Fruit fly (Drosophila melanogaster) whole organism, embryonic: ENCODE measurements around the gene AstA-R1.

Experiments used
- Antp ChIP-seq: fragments of 200-800 bp; sonication (Bioruptor generic); optimal IDR thresholded peaks from 3 replicates; lab custom pipeline; 2016; ENCODE audit warnings: missing biosample characterization, missing genetic modification characterization
- Atf3 ChIP-seq: fragments of 200-800 bp; sonication (Bioruptor generic); optimal IDR thresholded peaks from 3 replicates; lab custom pipeline; 2016; ENCODE audit warnings: missing biosample characterization, missing genetic modification characterization
- B-H1 ChIP-seq: fragments of 200-800 bp; sonication (Bioruptor generic); IDR thresholded peaks from 3 replicates; pipeline ENCODE4 v1.3.6; 2022; ENCODE audit warnings: missing biosample characterization, missing genetic modification characterization
- B-H2 ChIP-seq: fragments of 200-800 bp; sonication (Bioruptor generic); optimal IDR thresholded peaks from 2 replicates; lab custom pipeline; 2018; ENCODE audit warnings: missing biosample characterization, mild to moderate bottlenecking, missing genetic modification characterization
- Bteb2 ChIP-seq: fragments of 200-800 bp; sonication (Bioruptor generic); optimal IDR thresholded peaks from 2 replicates; lab custom pipeline; 2016; ENCODE audit warnings: missing biosample characterization, missing genetic modification characterization
- CG10274 ChIP-seq: fragments of 200-800 bp; sonication (Bioruptor generic); optimal IDR thresholded peaks from 3 replicates; lab custom pipeline; 2017; ENCODE audit warnings: missing biosample characterization, mild to moderate bottlenecking, missing genetic modification characterization
- CG11247 ChIP-seq: fragments of 200-800 bp; sonication (Bioruptor generic); IDR thresholded peaks from 2 replicates; pipeline ENCODE4 v1.3.6; 2022; ENCODE audit warnings: missing biosample characterization, missing genetic modification characterization
- CG11696 ChIP-seq: fragments of 200-800 bp; sonication (Bioruptor generic); IDR thresholded peaks from 2 replicates; pipeline ENCODE4 v1.3.6; 2022; ENCODE audit warnings: missing biosample characterization, missing genetic modification characterization
- CG12236 ChIP-seq: fragments of 200-800 bp; sonication (Bioruptor generic); optimal IDR thresholded peaks from 2 replicates; lab custom pipeline; 2016; ENCODE audit warnings: missing biosample characterization, missing genetic modification characterization
- CG12391 ChIP-seq: fragments of 200-800 bp; sonication (Bioruptor generic); optimal IDR thresholded peaks from 3 replicates; lab custom pipeline; 2018; ENCODE audit warnings: missing biosample characterization, mild to moderate bottlenecking, missing genetic modification characterization, moderate library complexity
- CG13424 ChIP-seq: fragments of 200-800 bp; sonication (Bioruptor generic); optimal IDR thresholded peaks from 2 replicates; lab custom pipeline; 2019; ENCODE audit warnings: missing biosample characterization, mild to moderate bottlenecking, missing genetic modification characterization, moderate library complexity
- CG15696 ChIP-seq: fragments of 200-800 bp; sonication (Bioruptor generic); optimal IDR thresholded peaks from 2 replicates; lab custom pipeline; 2019; ENCODE audit warnings: missing biosample characterization, mild to moderate bottlenecking, missing genetic modification characterization, moderate library complexity
- CG17359 ChIP-seq: fragments of 200-800 bp; sonication (Bioruptor generic); optimal IDR thresholded peaks from 3 replicates; lab custom pipeline; 2018; ENCODE audit warnings: missing biosample characterization, mild to moderate bottlenecking, missing genetic modification characterization, moderate library complexity
- CG1792 ChIP-seq: fragments of 200-800 bp; sonication (Bioruptor generic); optimal IDR thresholded peaks from 2 replicates; lab custom pipeline; 2016; ENCODE audit warnings: missing biosample characterization, missing genetic modification characterization
- CG1832 ChIP-seq: fragments of 200-800 bp; sonication (Bioruptor generic); optimal IDR thresholded peaks from 2 replicates; lab custom pipeline; 2017; ENCODE audit warnings: missing biosample characterization, mild to moderate bottlenecking, missing genetic modification characterization, inconsistent platforms
- CG18476 ChIP-seq: fragments of 200-800 bp; sonication (Bioruptor generic); optimal IDR thresholded peaks from 2 replicates; lab custom pipeline; 2016; ENCODE audit warnings: missing biosample characterization, mild to moderate bottlenecking, missing genetic modification characterization
- CG34376 ChIP-seq: fragments of 200-800 bp; sonication (Bioruptor generic); optimal IDR thresholded peaks from 2 replicates; lab custom pipeline; 2018; ENCODE audit warnings: missing biosample characterization, mild to moderate bottlenecking, missing genetic modification characterization
- CG4707 ChIP-seq: fragments of 200-800 bp; sonication (Bioruptor generic); optimal IDR thresholded peaks from 2 replicates; lab custom pipeline; 2018; ENCODE audit warnings: missing biosample characterization, mild to moderate bottlenecking, missing genetic modification characterization, moderate library complexity
- CG6175 ChIP-seq: fragments of 200-800 bp; sonication (Bioruptor generic); IDR thresholded peaks from 3 replicates; pipeline ENCODE4 v1.3.6; 2022; ENCODE audit warnings: missing biosample characterization, missing genetic modification characterization
- CG7271 ChIP-seq: fragments of 200-800 bp; sonication (Bioruptor generic); optimal IDR thresholded peaks from 2 replicates; lab custom pipeline; 2018; ENCODE audit warnings: missing biosample characterization, mild to moderate bottlenecking, missing genetic modification characterization, moderate library complexity
- CG8478 ChIP-seq: fragments of >200 bp; optimal IDR thresholded peaks from 2 replicates; lab custom pipeline; 2018
- CrebB ChIP-seq: fragments of 200-800 bp; sonication (Bioruptor generic); optimal IDR thresholded peaks from 3 replicates; lab custom pipeline; 2018; ENCODE audit warnings: missing biosample characterization, mild to moderate bottlenecking, missing genetic modification characterization
- D ChIP-seq, 2 experiments: fragments of 200-800 bp in 1 of 2; fragments of >200 bp in 1 of 2; sonication (Bioruptor generic) in 1 of 2; optimal IDR thresholded peaks; 2 replicates in 1 of 2; 3 replicates in 1 of 2; lab custom pipeline; 2017; ENCODE audit warnings: mild to moderate bottlenecking in 1 of 2, missing biosample characterization in 1 of 2, missing genetic modification characterization in 1 of 2, missing genetic modification reagents in 1 of 2
- Deaf1 ChIP-seq: fragments of 200-800 bp; optimal IDR thresholded peaks from 3 replicates; lab custom pipeline; 2019; ENCODE audit warnings: missing biosample characterization, mild to moderate bottlenecking, missing genetic modification characterization, moderate library complexity
- H2.0 ChIP-seq: fragments of 200-800 bp; sonication (Bioruptor generic); IDR thresholded peaks from 2 replicates; pipeline ENCODE4 v1.3.6; 2022; ENCODE audit warnings: missing biosample characterization, missing genetic modification characterization
- Jarid2 ChIP-seq: fragments of 200-800 bp; sonication (Bioruptor generic); optimal IDR thresholded peaks from 3 replicates; lab custom pipeline; 2017; ENCODE audit warnings: mild to moderate bottlenecking, missing biosample characterization, missing genetic modification reagents, missing genetic modification characterization
- NfI ChIP-seq: fragments of 200-800 bp; sonication (Bioruptor generic); optimal IDR thresholded peaks from 3 replicates; lab custom pipeline; 2018; ENCODE audit warnings: missing biosample characterization, mild to moderate bottlenecking, missing genetic modification characterization, moderate library complexity
- Oaz ChIP-seq: fragments of 200-800 bp; sonication (Bioruptor generic); IDR thresholded peaks from 2 replicates; pipeline ENCODE4 v1.3.6; 2022; ENCODE audit warnings: missing biosample characterization, missing genetic modification characterization
- Spps ChIP-seq: fragments of 200-800 bp; sonication (Bioruptor generic); optimal IDR thresholded peaks from 2 replicates; lab custom pipeline; 2018; ENCODE audit warnings: missing biosample characterization, mild to moderate bottlenecking, missing genetic modification characterization
- abd-A ChIP-seq: fragments of 200-800 bp; sonication (Bioruptor generic); optimal IDR thresholded peaks from 3 replicates; lab custom pipeline; 2019; ENCODE audit warnings: missing biosample characterization, mild to moderate bottlenecking, missing genetic modification characterization, moderate library complexity
- ap ChIP-seq: fragments of 200-800 bp; sonication (Bioruptor generic); IDR thresholded peaks from 2 replicates; pipeline ENCODE4 v1.3.6; 2022; ENCODE audit warnings: missing biosample characterization, missing genetic modification characterization
- bowl ChIP-seq: fragments of 200-800 bp; sonication (Bioruptor generic); IDR thresholded peaks from 2 replicates; pipeline ENCODE4 v1.3.6; 2022; ENCODE audit warnings: missing biosample characterization, missing genetic modification characterization
- btn ChIP-seq: fragments of 200-800 bp; sonication (Bioruptor generic); optimal IDR thresholded peaks from 2 replicates; lab custom pipeline; 2016; ENCODE audit warnings: missing biosample characterization, missing genetic modification characterization
- croc ChIP-seq: fragments of 200-800 bp; sonication (Bioruptor generic); conservative IDR thresholded peaks from 3 replicates; pipeline ENCODE4 v1.3.6; 2022; ENCODE audit warnings: missing biosample characterization, missing genetic modification characterization
- crol ChIP-seq: fragments of 200-800 bp; sonication (Bioruptor generic); IDR thresholded peaks from 2 replicates; pipeline ENCODE4 v1.3.6; 2022; ENCODE audit warnings: missing biosample characterization, missing genetic modification characterization
- eve ChIP-seq, 2 experiments: fragments of >200 bp; optimal IDR thresholded peaks; 2 replicates each; lab custom pipeline; 2017; ENCODE audit warnings: missing biosample characterization in 2 of 2, missing genetic modification characterization in 2 of 2
- fu2 ChIP-seq: fragments of 200-800 bp; sonication (Bioruptor generic); optimal IDR thresholded peaks from 2 replicates; lab custom pipeline; 2016; ENCODE audit warnings: missing biosample characterization, missing genetic modification characterization
- gsb-n ChIP-seq: fragments of 200-800 bp; sonication (Bioruptor generic); optimal IDR thresholded peaks from 3 replicates; lab custom pipeline; 2018; ENCODE audit warnings: missing biosample characterization, mild to moderate bottlenecking, missing genetic modification characterization
- gt ChIP-seq: fragments of 200-800 bp; sonication (Bioruptor generic); IDR thresholded peaks from 2 replicates; pipeline ENCODE4 v1.3.6; 2022; ENCODE audit warnings: missing biosample characterization, missing genetic modification characterization
- hbn ChIP-seq: fragments of 200-800 bp; sonication (Bioruptor generic); IDR thresholded peaks from 2 replicates; pipeline ENCODE4 v1.3.6; 2022; ENCODE audit warnings: missing biosample characterization, missing genetic modification characterization; ENCODE audit not compliant: partially characterized antibody
- kah ChIP-seq: fragments of 200-800 bp; sonication (Bioruptor generic); optimal IDR thresholded peaks from 2 replicates; lab custom pipeline; 2018; ENCODE audit warnings: missing biosample characterization, mild to moderate bottlenecking, missing genetic modification characterization
- kni ChIP-seq: fragments of 200-800 bp; sonication (Bioruptor generic); optimal IDR thresholded peaks from 3 replicates; lab custom pipeline; 2017; ENCODE audit warnings: mild to moderate bottlenecking, missing biosample characterization, missing genetic modification reagents, missing genetic modification characterization
- lab ChIP-seq: fragments of 200-800 bp; sonication (Bioruptor generic); optimal IDR thresholded peaks from 3 replicates; lab custom pipeline; 2017; ENCODE audit warnings: missing biosample characterization, missing genetic modification characterization, mild to moderate bottlenecking, moderate library complexity, missing genetic modification reagents
- mirr ChIP-seq: fragments of 200-800 bp; sonication (Bioruptor generic); optimal IDR thresholded peaks from 3 replicates; lab custom pipeline; 2018; ENCODE audit warnings: missing biosample characterization, mild to moderate bottlenecking, missing genetic modification characterization
- pnt ChIP-seq: fragments of 200-800 bp; sonication (Bioruptor generic); optimal IDR thresholded peaks from 3 replicates; lab custom pipeline; 2016; ENCODE audit warnings: missing biosample characterization, missing genetic modification characterization
- sob ChIP-seq: fragments of 200-800 bp; sonication (Bioruptor generic); IDR thresholded peaks from 2 replicates; pipeline ENCODE4 v1.3.6; 2022; ENCODE audit warnings: missing biosample characterization, missing genetic modification characterization
- tio ChIP-seq: fragments of 200-800 bp; sonication (Bioruptor generic); optimal IDR thresholded peaks from 2 replicates; lab custom pipeline; 2017; ENCODE audit warnings: missing biosample characterization, missing genetic modification characterization, inconsistent platforms
- zfh2 ChIP-seq: fragments of 200-800 bp; sonication (Bioruptor generic); optimal IDR thresholded peaks from 2 replicates; lab custom pipeline; 2016; ENCODE audit warnings: missing biosample characterization, missing genetic modification characterization

AstA-R1 gene

dm6 chrX:3691623-3692553, 117.6 kb downstream of the AstA-R1 start (continued):
- peak; percentile 7 for TF ChIP-seq CG1832 (GFP tag; lab: Kevin White, UChicago)
- peak; percentile 79 for TF ChIP-seq CG12391
- peak; percentile 35 for TF ChIP-seq Deaf1 (tag; lab: Kevin White, UChicago)
- TF ChIP-seq CG11247 (GFP tag; lab: Robert Waterston, UW): peak; percentile 71
- peak; percentile 44 for TF ChIP-seq zfh2 (GFP tag; lab: Kevin White, UChicago)
- TF ChIP-seq Spps: peak; percentile 38
- peak; percentile 72 for TF ChIP-seq sob
- TF ChIP-seq CG12236: peak; percentile 52
- TF ChIP-seq kni (GFP tag; lab: Kevin White, UChicago): peak; percentile 78
- peak; percentile 66 for TF ChIP-seq croc (GFP tag; lab: Robert Waterston, UW)
- TF ChIP-seq B-H1 (GFP tag; lab: Robert Waterston, UW): peak; percentile 68
- TF ChIP-seq NfI (GFP tag; lab: Kevin White, UChicago): peak; percentile 79
- peak; percentile 45; the same call in 1 of the 2 replicates for TF ChIP-seq ap (GFP tag; lab: Robert Waterston, UW)
- peak; percentile 44 for TF ChIP-seq tio
- TF ChIP-seq CG4707 (GFP tag; lab: Kevin White, UChicago): peak; percentile 37
- no peak for TF ChIP-seq CG7271 (tag; lab: Kevin White, UChicago)
- TF ChIP-seq CG15696: peak; percentile 87
- peak; percentile 60 for TF ChIP-seq CG1792 (GFP tag; lab: Kevin White, UChicago)
- TF ChIP-seq gt (GFP tag; lab: Robert Waterston, UW): peak; percentile 51; the same call in 1 of the 2 replicates
- TF ChIP-seq gsb-n (tag; lab: Kevin White, UChicago): peak; percentile 78
- peak; percentile 81 for TF ChIP-seq CG13424
- peak in 1 of 2 experiments; percentile 84 for TF ChIP-seq eve (GFP tag; optimal IDR thresholded peaks at IDR 0.05; lab: Kevin White, UChicago)
- TF ChIP-seq crol: peak; percentile 95
- peak; percentile 38 for TF ChIP-seq Jarid2 (GFP tag; lab: Kevin White, UChicago)
- TF ChIP-seq CG8478: no peak
- peak; percentile 51 for TF ChIP-seq CrebB
- peak; percentile 81 for TF ChIP-seq kah
- TF ChIP-seq Oaz: no peak
- TF ChIP-seq H2.0 (GFP tag; lab: Robert Waterston, UW): peak; percentile 77
- peak; percentile 28 for TF ChIP-seq B-H2 (GFP tag; lab: Kevin White, UChicago)
- peak; percentile 28 for TF ChIP-seq mirr
- peak; percentile 81 for TF ChIP-seq CG17359 (tag; lab: Kevin White, UChicago)
- TF ChIP-seq CG34376: peak; percentile 35
- peak; percentile 80 for TF ChIP-seq Antp (GFP tag; lab: Kevin White, UChicago)
- peak; percentile 83 for TF ChIP-seq abd-A (tag; lab: Kevin White, UChicago)
- peak; percentile 47 for TF ChIP-seq CG18476 (GFP tag; lab: Kevin White, UChicago)
- TF ChIP-seq Bteb2: peak; percentile 37
- no peak for TF ChIP-seq D (optimal IDR thresholded peaks at IDR 0.05; lab: Kevin White, UChicago)
- peak; percentile 79 for TF ChIP-seq D (GFP tag; optimal IDR thresholded peaks at IDR 0.05; lab: Kevin White, UChicago)
- peak; percentile 86 for TF ChIP-seq lab
- TF ChIP-seq CG11696: peak; percentile 50; the same call in 1 of the 2 replicates
- TF ChIP-seq bowl (GFP tag; lab: Robert Waterston, UW): no peak
- TF ChIP-seq Atf3: peak; percentile 58
- TF ChIP-seq hbn (GFP tag; lab: Robert Waterston, UW): no peak
- TF ChIP-seq CG6175 (GFP tag; lab: Robert Waterston, UW): no peak
- TF ChIP-seq fu2: peak; percentile 45
- peak; percentile 76 for TF ChIP-seq pnt
- peak; percentile 42 for TF ChIP-seq CG10274
- peak; percentile 51 for TF ChIP-seq btn (GFP tag; lab: Kevin White, UChicago)
